Worm (Caenorhabditis elegans) whole organism, L1 larva: ENCODE data around the gene sand-1.

Experiments used
- blmp-1 ChIP-seq: fragments of 150-350 bp; optimal IDR thresholded peaks from 2 replicates; lab custom pipeline; 2014; ENCODE audit warnings: missing biosample characterization, missing genetic modification characterization
- lin-15B ChIP-seq: fragments of 150-350 bp; sonication (generic microtip); optimal IDR thresholded peaks from 3 replicates; lab custom pipeline; 2014; ENCODE audit warnings: missing biosample characterization, missing genetic modification characterization
- nhr-12 ChIP-seq: sonication (generic microtip); optimal IDR thresholded peaks from 2 replicates; lab custom pipeline; 2017; ENCODE audit warnings: missing biosample characterization, missing genetic modification characterization
- nhr-77 ChIP-seq: fragments of 150-350 bp; optimal IDR thresholded peaks from 2 replicates; lab custom pipeline; 2014; ENCODE audit warnings: missing biosample characterization, missing genetic modification characterization
- unc-30 ChIP-seq: sonication (generic microtip); optimal IDR thresholded peaks from 2 replicates; lab custom pipeline; 2017; ENCODE audit warnings: missing biosample characterization, missing genetic modification characterization
- ztf-11 ChIP-seq, 2 experiments: sonication (generic microtip); optimal IDR thresholded peaks; 2 replicates each; lab custom pipeline; 2016 to 2017; ENCODE audit warnings: missing genetic modification characterization in 2 of 2, missing biosample characterization in 1 of 2, missing compliant biosample characterization in 1 of 2

ce11 chrIV:5354564-5354963 lies 12.1 kb upstream of the sand-1 start:
- TF ChIP-seq blmp-1 (tag; lab: Kevin White, UChicago) (no peak), lin-15B (no peak), unc-30 (tag; lab: Kevin White, UChicago) (no peak), ztf-11 (tag; optimal IDR thresholded peaks at IDR 0.05; lab: Kevin White, UChicago) (no peak), nhr-12 (tag; lab: Kevin White, UChicago) (no peak), nhr-77 (tag; lab: Kevin White, UChicago) (no peak)
